Fruit fly (Drosophila melanogaster) S2 (cell line): ENCODE data around the gene Hel25E.

Experiments used
- CG8478 ChIP-seq: fragments of >200 bp; optimal IDR thresholded peaks from 2 replicates; lab custom pipeline; 2018
- CTCF ChIP-seq, 2 experiments: fragments of >200 bp; optimal IDR thresholded peaks; 2 replicates each; lab custom pipeline; 2018

dm6 chr2L:5553750-5554149 lies 11.6 kb upstream of the Hel25E start, which contains the start of the genes CG14013 and CG14017:
- TF ChIP-seq CG8478 (lab: Kevin White, UChicago) (no peak), CTCF (optimal IDR thresholded peaks at IDR 0.05; lab: Kevin White, UChicago) (no peak)
